Worm (Caenorhabditis elegans) whole organism, mixed stage, embryonic: ENCODE results near the gene clec-9.

ENCODE experiments used
- M03D4.4 ChIP-seq: sonication (generic microtip); optimal IDR thresholded peaks from 2 replicates; lab custom pipeline; 2017; ENCODE audit warnings: mild to moderate bottlenecking, missing genetic modification characterization, missing compliant biosample characterization
- bed-3 ChIP-seq: fragments of 200-800 bp; sonication (Bioruptor generic); optimal IDR thresholded peaks from 3 replicates; lab custom pipeline; 2018; ENCODE audit warnings: mild to moderate bottlenecking, missing genetic modification characterization, moderate library complexity, missing compliant biosample characterization
- blmp-1 ChIP-seq: fragments of 150-350 bp; optimal IDR thresholded peaks from 2 replicates; lab custom pipeline; 2014; ENCODE audit warnings: missing biosample characterization, missing genetic modification characterization
- ceh-39 ChIP-seq: fragments of 150-350 bp; optimal IDR thresholded peaks from 2 replicates; lab custom pipeline; 2014; ENCODE audit warnings: missing biosample characterization, missing genetic modification characterization
- ceh-43 ChIP-seq: fragments of 200-800 bp; sonication (Bioruptor generic); optimal IDR thresholded peaks from 2 replicates; lab custom pipeline; 2018; ENCODE audit warnings: mild to moderate bottlenecking, missing genetic modification characterization, moderate library complexity, missing compliant biosample characterization
- ceh-83 ChIP-seq: fragments of 200-800 bp; sonication (Bioruptor generic); optimal IDR thresholded peaks from 2 replicates; lab custom pipeline; 2018; ENCODE audit warnings: mild to moderate bottlenecking, missing genetic modification characterization, missing compliant biosample characterization
- ces-1 ChIP-seq: fragments of 150-350 bp; optimal IDR thresholded peaks from 2 replicates; lab custom pipeline; 2014; ENCODE audit warnings: missing biosample characterization, missing genetic modification reagents, missing genetic modification characterization
- cnd-1 ChIP-seq: fragments of 200-800 bp; sonication (Bioruptor generic); optimal IDR thresholded peaks from 2 replicates; lab custom pipeline; 2018; ENCODE audit warnings: mild to moderate bottlenecking, missing genetic modification characterization, missing compliant biosample characterization
- drap-1 ChIP-seq: fragments of 200-800 bp; sonication (Bioruptor generic); optimal IDR thresholded peaks from 3 replicates; lab custom pipeline; 2018; ENCODE audit warnings: mild to moderate bottlenecking, missing genetic modification characterization, missing compliant biosample characterization
- elt-1 ChIP-seq: sonication (generic microtip); optimal IDR thresholded peaks from 2 replicates; lab custom pipeline; 2017; ENCODE audit warnings: missing genetic modification characterization, mild to moderate bottlenecking, missing compliant biosample characterization, antibody characterized with exemption, moderate library complexity, borderline replicate concordance; ENCODE audit not compliant: insufficient read depth
- ham-2 ChIP-seq: fragments of 200-800 bp; sonication (Bioruptor generic); optimal IDR thresholded peaks from 2 replicates; lab custom pipeline; 2018; ENCODE audit warnings: mild to moderate bottlenecking, missing genetic modification characterization, missing compliant biosample characterization
- hlh-1 ChIP-seq: fragments of 150-350 bp; optimal IDR thresholded peaks from 2 replicates; lab custom pipeline; 2014; ENCODE audit warnings: missing biosample characterization, missing genetic modification reagents, missing genetic modification characterization
- lin-13 ChIP-seq: fragments of 150-350 bp; optimal IDR thresholded peaks from 2 replicates; lab custom pipeline; 2014; ENCODE audit warnings: missing biosample characterization, missing genetic modification characterization
- lin-32 ChIP-seq: fragments of 200-800 bp; sonication (Bioruptor generic); optimal IDR thresholded peaks from 2 replicates; lab custom pipeline; 2018; ENCODE audit warnings: mild to moderate bottlenecking, missing genetic modification characterization, missing compliant biosample characterization
- lsy-2 ChIP-seq: fragments of 150-350 bp; optimal IDR thresholded peaks from 2 replicates; lab custom pipeline; 2014; ENCODE audit warnings: missing biosample characterization, missing genetic modification characterization
- mab-5 ChIP-seq: fragments of 150-350 bp; optimal IDR thresholded peaks from 2 replicates; lab custom pipeline; 2014; ENCODE audit warnings: missing biosample characterization, missing genetic modification characterization
- mep-1 ChIP-seq: fragments of 150-350 bp; optimal IDR thresholded peaks from 2 replicates; lab custom pipeline; 2017; ENCODE audit warnings: missing biosample characterization, missing genetic modification reagents, missing genetic modification characterization, inconsistent platforms
- mls-2 ChIP-seq: sonication (generic microtip); optimal IDR thresholded peaks from 2 replicates; lab custom pipeline; 2016; ENCODE audit warnings: mild to moderate bottlenecking, missing genetic modification characterization, moderate library complexity, missing compliant biosample characterization
- nhr-12 ChIP-seq: fragments of 150-350 bp; optimal IDR thresholded peaks from 2 replicates; lab custom pipeline; 2014; ENCODE audit warnings: missing biosample characterization, missing genetic modification characterization
- nhr-2 ChIP-seq: fragments of 150-350 bp; optimal IDR thresholded peaks from 2 replicates; lab custom pipeline; 2014; ENCODE audit warnings: missing biosample characterization, missing genetic modification characterization
- nhr-28 ChIP-seq: fragments of 150-350 bp; optimal IDR thresholded peaks from 2 replicates; lab custom pipeline; 2014; ENCODE audit warnings: missing biosample characterization, missing genetic modification characterization
- nhr-76 ChIP-seq: sonication (generic microtip); optimal IDR thresholded peaks from 2 replicates; lab custom pipeline; 2017; ENCODE audit warnings: missing biosample characterization, missing genetic modification characterization
- pha-4 ChIP-seq: fragments of 150-350 bp; optimal IDR thresholded peaks from 2 replicates; lab custom pipeline; 2018; ENCODE audit warnings: missing biosample characterization, missing genetic modification reagents, missing genetic modification characterization
- sem-2 ChIP-seq: fragments of 200-800 bp; sonication (Bioruptor generic); optimal IDR thresholded peaks from 2 replicates; lab custom pipeline; 2018; ENCODE audit warnings: mild to moderate bottlenecking, missing genetic modification characterization, missing compliant biosample characterization
- snpc-4 ChIP-seq: fragments of 150-350 bp; optimal IDR thresholded peaks from 2 replicates; lab custom pipeline; 2014; ENCODE audit warnings: missing biosample characterization, missing genetic modification characterization
- sptf-1 ChIP-seq: sonication (generic microtip); optimal IDR thresholded peaks from 2 replicates; lab custom pipeline; 2017; ENCODE audit warnings: mild to moderate bottlenecking, missing genetic modification characterization, moderate library complexity, missing compliant biosample characterization
- unc-120 ChIP-seq: sonication (generic microtip); optimal IDR thresholded peaks from 2 replicates; lab custom pipeline; 2017; ENCODE audit warnings: missing genetic modification characterization, missing compliant biosample characterization; ENCODE audit not compliant: poor library complexity, severe bottlenecking
- unc-62 ChIP-seq: fragments of 150-350 bp; optimal IDR thresholded peaks from 2 replicates; lab custom pipeline; 2014; ENCODE audit warnings: missing biosample characterization, missing genetic modification reagents, missing genetic modification characterization
- zip-8 ChIP-seq: fragments of 150-350 bp; optimal IDR thresholded peaks from 2 replicates; lab custom pipeline; 2014; ENCODE audit warnings: missing biosample characterization, missing genetic modification characterization
- ztf-11 ChIP-seq: fragments of 150-350 bp; optimal IDR thresholded peaks from 2 replicates; lab custom pipeline; 2014; ENCODE audit warnings: missing biosample characterization, missing genetic modification characterization

The clec-9 gene

DNA sequence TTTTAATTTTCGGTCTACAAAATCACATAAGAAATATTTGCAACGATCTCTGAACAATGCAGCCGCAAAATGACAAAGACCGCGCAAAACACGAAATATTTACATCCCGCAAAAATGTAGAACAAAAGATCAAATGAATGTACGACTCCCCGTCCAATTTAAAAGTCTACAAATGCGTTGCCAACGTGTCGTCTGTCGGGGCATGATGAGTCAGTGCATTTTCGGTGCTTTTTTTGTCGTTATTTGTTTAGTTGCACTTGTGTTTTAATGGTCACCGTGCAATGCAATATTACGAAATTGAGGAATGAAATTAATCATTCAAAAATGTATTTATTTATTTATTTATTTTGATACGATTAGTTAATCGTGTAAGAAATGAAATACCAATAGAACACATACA, 18.1 kb upstream of the clec-9 start:
- no peak for TF ChIP-seq nhr-76 (tag; lab: Kevin White, UChicago)
- no peak for TF ChIP-seq snpc-4 (tag; lab: Kevin White, UChicago)
- TF ChIP-seq hlh-1 (tag; lab: Kevin White, UChicago): no peak
- no peak for TF ChIP-seq M03D4.4 (tag; lab: Kevin White, UChicago)
- TF ChIP-seq ztf-11 (tag; lab: Kevin White, UChicago): no peak
- no peak for TF ChIP-seq cnd-1 (tag; lab: Kevin White, UChicago)
- no peak for TF ChIP-seq nhr-12 (tag; lab: Kevin White, UChicago)
- TF ChIP-seq drap-1 (GFP tag; lab: Kevin White, UChicago): no peak
- no peak for TF ChIP-seq unc-120 (tag; lab: Kevin White, UChicago)
- no peak for TF ChIP-seq sptf-1 (tag; lab: Kevin White, UChicago)
- TF ChIP-seq mab-5 (tag; lab: Kevin White, UChicago): no peak
- TF ChIP-seq mep-1 (tag; lab: Kevin White, UChicago): no peak
- TF ChIP-seq ceh-83 (GFP tag; lab: Kevin White, UChicago): no peak
- no peak for TF ChIP-seq bed-3 (GFP tag; lab: Kevin White, UChicago)
- no peak for TF ChIP-seq lsy-2 (tag; lab: Kevin White, UChicago)
- TF ChIP-seq ham-2 (GFP tag; lab: Kevin White, UChicago): no peak
- TF ChIP-seq nhr-2 (tag; lab: Kevin White, UChicago): no peak
- no peak for TF ChIP-seq elt-1 (tag; lab: Kevin White, UChicago)

DNA sequence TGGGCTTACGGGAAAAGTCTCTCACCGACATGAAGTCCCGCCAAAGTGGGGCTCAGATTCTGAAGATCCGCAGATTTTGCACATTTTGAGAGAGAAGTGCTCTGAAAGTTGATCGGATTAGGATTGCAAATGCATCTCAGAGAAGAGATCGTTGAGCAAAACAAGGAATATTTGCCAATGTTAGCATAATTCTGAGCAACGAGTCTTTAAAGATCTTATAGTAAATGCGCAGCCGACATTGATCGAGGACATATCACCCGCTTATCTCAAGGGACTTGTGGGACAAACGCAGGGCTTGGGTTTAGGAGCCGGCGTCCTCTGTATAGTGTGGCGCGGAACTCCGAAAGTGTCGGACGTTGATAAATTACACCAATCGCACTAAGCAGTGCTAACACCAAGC, 17.3 kb upstream of the clec-9 start, which contains the start of gene nhr-112:
Gene nhr-112, minus strand, starts transcription at position 101 of the 400 bp plus-strand sequence.
- TF ChIP-seq ceh-43: no peak
- TF ChIP-seq lin-13 (tag; lab: Kevin White, UChicago): no peak
- TF ChIP-seq ham-2 (GFP tag; lab: Kevin White, UChicago): no peak
- no peak for TF ChIP-seq bed-3 (GFP tag; lab: Kevin White, UChicago)
- TF ChIP-seq lin-32 (GFP tag; lab: Kevin White, UChicago): no peak
- TF ChIP-seq nhr-28: no peak
- no peak for TF ChIP-seq elt-1 (tag; lab: Kevin White, UChicago)
- no peak for TF ChIP-seq mab-5 (tag; lab: Kevin White, UChicago)
- TF ChIP-seq snpc-4 (tag; lab: Kevin White, UChicago): no peak
- TF ChIP-seq ceh-39 (tag; lab: Kevin White, UChicago): no peak

DNA sequence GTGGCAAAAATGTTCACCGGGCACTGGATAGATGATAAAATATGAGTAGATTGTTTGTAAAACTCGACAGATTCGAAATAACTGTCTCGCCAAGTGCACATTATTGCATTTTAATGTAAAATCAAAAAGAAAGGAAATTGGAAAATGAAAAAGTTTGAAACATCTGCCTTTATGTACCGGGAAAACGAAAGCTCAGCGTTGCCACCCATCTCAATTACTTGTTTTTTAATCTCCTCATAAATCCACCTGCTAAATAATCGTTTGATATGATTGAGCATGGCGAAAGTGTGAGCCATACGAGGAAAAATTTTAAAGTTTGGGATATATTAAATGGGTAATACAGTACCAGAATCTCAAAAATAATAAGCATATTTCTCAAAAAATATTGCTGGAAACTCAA, 10.1 kb upstream of the clec-9 start, which contains the start of gene srh-137:
Gene srh-137, minus strand, starts transcription at position 101 of the 400 bp plus-strand sequence.
- TF ChIP-seq lin-32 (GFP tag; lab: Kevin White, UChicago): no peak
- TF ChIP-seq unc-62 (GFP tag; lab: Kevin White, UChicago): no peak
- TF ChIP-seq nhr-76 (tag; lab: Kevin White, UChicago): no peak
- no peak for TF ChIP-seq ces-1 (GFP tag; lab: Kevin White, UChicago)
- TF ChIP-seq sem-2: no peak
- TF ChIP-seq mab-5 (tag; lab: Kevin White, UChicago): no peak
- TF ChIP-seq nhr-2 (tag; lab: Kevin White, UChicago): no peak
- no peak for TF ChIP-seq zip-8 (tag; lab: Kevin White, UChicago)
- no peak for TF ChIP-seq lin-13 (tag; lab: Kevin White, UChicago)

DNA sequence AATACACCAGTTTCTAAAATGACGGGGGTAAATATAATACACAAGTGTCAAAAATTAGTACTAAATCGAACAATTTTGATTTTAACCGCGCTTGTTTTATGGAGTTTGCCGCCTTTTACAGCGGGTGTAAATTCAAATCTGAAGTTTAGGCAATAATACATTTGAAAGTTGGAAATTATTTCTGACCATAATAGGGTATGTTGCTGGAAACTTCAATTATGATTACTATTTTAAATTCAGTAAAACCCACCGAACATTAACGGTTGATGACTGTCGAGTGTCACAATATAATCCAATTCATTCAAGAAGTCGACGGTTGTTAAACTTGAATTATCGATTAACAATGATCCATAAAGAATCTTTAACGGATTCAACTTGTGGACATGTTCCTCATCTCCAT, 7.3 kb upstream of the clec-9 start:
- TF ChIP-seq mab-5 (tag; lab: Kevin White, UChicago) (no peak), ceh-39 (tag; lab: Kevin White, UChicago) (no peak), mls-2 (no peak), snpc-4 (tag; lab: Kevin White, UChicago) (no peak), ceh-83 (GFP tag; lab: Kevin White, UChicago) (no peak), sptf-1 (tag; lab: Kevin White, UChicago) (no peak), blmp-1 (no peak), unc-120 (tag; lab: Kevin White, UChicago) (no peak), zip-8 (tag; lab: Kevin White, UChicago) (no peak), sem-2 (no peak), mep-1 (tag; lab: Kevin White, UChicago) (no peak), lin-13 (tag; lab: Kevin White, UChicago) (no peak), nhr-2 (tag; lab: Kevin White, UChicago) (no peak), ztf-11 (tag; lab: Kevin White, UChicago) (no peak), pha-4 (tag; lab: Kevin White, UChicago) (no peak), elt-1 (tag; lab: Kevin White, UChicago) (no peak), nhr-76 (tag; lab: Kevin White, UChicago) (no peak)
